Fruit fly (Drosophila melanogaster): ENCODE data around the gene CG15167.

CG15167 gene

DNA sequence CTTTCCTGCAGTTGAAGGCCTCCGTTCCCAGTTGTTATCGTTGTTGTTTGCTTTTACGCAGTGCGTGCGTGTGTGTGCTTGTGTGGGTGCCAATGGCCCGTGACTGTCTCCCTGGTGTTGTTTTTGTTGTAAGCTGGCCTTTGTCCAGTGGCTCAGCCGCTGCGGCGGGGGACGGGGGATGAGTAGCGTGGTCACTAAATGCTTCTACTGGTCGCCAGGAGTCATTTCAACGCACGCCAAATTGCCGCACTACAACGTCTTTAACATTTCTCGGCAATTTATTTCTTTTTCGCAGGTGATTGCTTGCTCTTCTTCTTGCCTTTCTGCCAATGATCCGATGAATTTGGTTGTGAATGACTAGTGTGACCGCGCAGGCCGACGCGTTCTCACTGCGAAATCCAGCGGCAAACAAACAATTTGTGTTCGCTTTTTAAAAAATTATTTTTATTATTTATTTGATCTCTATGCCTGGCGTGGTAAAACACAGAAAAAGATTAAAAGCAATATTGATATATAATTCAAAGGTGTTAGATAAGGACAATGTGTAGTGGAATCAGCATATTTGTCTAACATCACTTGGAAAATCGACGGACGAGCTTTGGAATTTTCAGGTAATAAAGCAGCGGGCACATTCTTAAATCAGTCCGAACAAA is 31.8 kb upstream of the CG15167 start, which contains the start of the genes Faf2 and Grip71 (continued):
- TF ChIP-seq CG15269 (tag; optimal IDR thresholded peaks at IDR 0.05) (peak; percentile 89), psq (GFP tag; optimal IDR thresholded peaks at IDR 0.05) (peak; percentile 77), Blimp-1 (GFP tag; optimal IDR thresholded peaks at IDR 0.05) (peak; percentile 86), CG17361 (GFP tag; IDR thresholded peaks at IDR 0.05) (peak; percentile 95), HmgD (GFP tag; optimal IDR thresholded peaks at IDR 0.05) (peak; percentile 22), schlank (tag; optimal IDR thresholded peaks at IDR 0.05) (peak; percentile 44), run (tag; optimal IDR thresholded peaks at IDR 0.05) (peak; percentile 42), Mes4 (GFP tag; optimal IDR thresholded peaks at IDR 0.05) (peak; percentile 51), CG3847 (GFP tag; IDR thresholded peaks at IDR 0.05) (peak; percentile 95), cato (GFP tag; optimal IDR thresholded peaks at IDR 0.05; ENCODE audit: borderline replicate concordance) (peak; percentile 74), CG3726 (GFP tag; IDR thresholded peaks at IDR 0.05) (peak; percentile 93), luna (GFP tag; optimal IDR thresholded peaks at IDR 0.05) (no peak), CG12155 (GFP tag; optimal IDR thresholded peaks at IDR 0.05) (peak; percentile 91), CG17359 (tag; optimal IDR thresholded peaks at IDR 0.05) (peak; percentile 92), ERR (GFP tag; optimal IDR thresholded peaks at IDR 0.05) (peak; percentile 37), Ravus (GFP tag; IDR thresholded peaks at IDR 0.05) (peak; percentile 84), CG10431 (GFP tag; optimal IDR thresholded peaks at IDR 0.05) (peak; percentile 27), pzg (GFP tag; optimal IDR thresholded peaks at IDR 0.05) (peak; percentile 83), CG10979 (tag; optimal IDR thresholded peaks at IDR 0.05) (peak; percentile 80), MBD-R2 (GFP tag; IDR thresholded peaks at IDR 0.05) (peak; percentile 84), trh (GFP tag; optimal IDR thresholded peaks at IDR 0.05) (peak; percentile 85), B-H2 (GFP tag; optimal IDR thresholded peaks at IDR 0.05) (peak; percentile 83), sug (tag; optimal IDR thresholded peaks at IDR 0.05) (peak; percentile 87), nau (GFP tag; optimal IDR thresholded peaks at IDR 0.05) (peak; percentile 19), unc-4 (GFP tag; IDR thresholded peaks at IDR 0.05; ENCODE audit: partially characterized antibody) (peak; percentile 59; the same call in 1 of the 2 replicates), tx (GFP tag; optimal IDR thresholded peaks at IDR 0.05) (peak; percentile 79), CG30431 (GFP tag; optimal IDR thresholded peaks at IDR 0.05) (peak; percentile 94), Dad (GFP tag; optimal IDR thresholded peaks at IDR 0.05) (peak; percentile 70), Sox102F (GFP tag; optimal IDR thresholded peaks at IDR 0.05) (peak; percentile 93), mam (GFP tag; optimal IDR thresholded peaks at IDR 0.05) (peak; percentile 93), Max (GFP tag; optimal IDR thresholded peaks at IDR 0.05) (peak; percentile 79), bigmax (GFP tag; optimal IDR thresholded peaks at IDR 0.05) (peak; percentile 26), jumu (GFP tag; optimal IDR thresholded peaks at IDR 0.05) (peak; percentile 80), CHES-1-like (GFP tag; optimal IDR thresholded peaks at IDR 0.05) (peak; percentile 82), CG15514 (GFP tag; optimal IDR thresholded peaks at IDR 0.05) (peak; percentile 90), jing (GFP tag; optimal IDR thresholded peaks at IDR 0.05) (peak; percentile 85), CG13424 (tag; optimal IDR thresholded peaks at IDR 0.05) (peak; percentile 91), Jarid2 (GFP tag; optimal IDR thresholded peaks at IDR 0.05) (peak; percentile 52), oc (tag; optimal IDR thresholded peaks at IDR 0.05) (peak; percentile 76), CG12236 (GFP tag; optimal IDR thresholded peaks at IDR 0.05) (no peak), chm (GFP tag; IDR thresholded peaks at IDR 0.05) (peak; percentile 86), CG7745 (tag; optimal IDR thresholded peaks at IDR 0.05) (no peak), CG9797 (GFP tag; optimal IDR thresholded peaks at IDR 0.05) (peak; percentile 98), ems (GFP tag; optimal IDR thresholded peaks at IDR 0.05) (peak; percentile 90), salm (tag; optimal IDR thresholded peaks at IDR 0.05) (peak; percentile 63), CG11695 (GFP tag; IDR thresholded peaks at IDR 0.05) (peak; percentile 84), ranshi (GFP tag; IDR thresholded peaks at IDR 0.05) (peak; percentile 95), CG10654 (GFP tag; optimal IDR thresholded peaks at IDR 0.05) (peak; percentile 92), kay (GFP tag; optimal IDR thresholded peaks at IDR 0.05) (peak; percentile 85), Taf1 (GFP tag; IDR thresholded peaks at IDR 0.05) (peak; percentile 79)
